Fruit fly (Drosophila melanogaster): ENCODE measurements around the gene CG46320.

DNA sequence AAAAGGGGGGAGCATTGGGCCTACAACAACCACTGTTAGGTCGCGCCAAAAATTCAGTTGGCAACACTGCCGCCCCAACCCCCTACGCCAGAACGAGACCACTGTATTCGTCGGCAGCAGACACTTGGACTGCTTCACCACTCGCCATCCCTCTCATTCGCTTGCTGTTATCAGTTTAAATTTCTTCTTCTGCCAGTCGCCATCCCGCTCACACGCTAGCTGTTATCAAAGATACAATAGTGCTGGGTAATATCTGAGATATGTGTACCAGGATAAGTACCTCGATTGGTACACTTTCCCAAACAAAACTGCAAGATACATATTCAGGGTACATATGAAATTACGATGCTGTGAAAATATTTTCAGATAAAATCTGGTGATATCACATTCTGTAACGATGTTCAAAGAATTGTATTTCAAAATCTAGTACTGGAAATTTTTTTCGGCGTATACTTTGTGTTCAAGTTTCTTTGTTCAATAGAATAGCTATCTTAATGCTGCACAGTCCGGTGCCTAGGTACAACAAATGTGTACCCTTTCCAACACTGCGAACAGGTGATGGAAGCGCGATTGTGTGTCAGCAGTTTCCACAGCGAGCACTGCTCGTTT is 107.0 kb downstream of the CG46320 start:
- TF ChIP-seq psq (optimal IDR thresholded peaks at IDR 0.05) (no peak), CG8478 (optimal IDR thresholded peaks at IDR 0.05) (peak; percentile 97), pan (optimal IDR thresholded peaks at IDR 0.05) (no peak), usp (GFP tag; optimal IDR thresholded peaks at IDR 0.05) (no peak)
